Fruit fly (Drosophila melanogaster) whole organism, wandering third instar larva: Measurements from ENCODE around the gene Vajk2.

Experiments used
- Abd-B ChIP-seq: fragments of >200 bp; optimal IDR thresholded peaks from 2 replicates; lab custom pipeline; 2017; ENCODE audit warnings: missing biosample characterization, missing genetic modification characterization
- CG32264 ChIP-seq: fragments of 200-800 bp; sonication (Bioruptor generic); optimal IDR thresholded peaks from 2 replicates; lab custom pipeline; 2016; ENCODE audit warnings: missing biosample characterization, missing genetic modification characterization
- CG9705 ChIP-seq: fragments of 200-800 bp; sonication (Bioruptor generic); optimal IDR thresholded peaks from 2 replicates; lab custom pipeline; 2018; ENCODE audit warnings: missing biosample characterization, mild to moderate bottlenecking, missing genetic modification characterization
- Dfd ChIP-seq: fragments of >200 bp; optimal IDR thresholded peaks from 2 replicates; lab custom pipeline; 2017; ENCODE audit warnings: missing biosample characterization, missing genetic modification characterization
- Dif ChIP-seq: fragments of 200-275, 200-300 bp; sonication (Bioruptor generic); optimal IDR thresholded peaks from 2 replicates; lab custom pipeline; 2018; ENCODE audit warnings: missing biosample characterization, missing genetic modification characterization; ENCODE audit not compliant: partially characterized antibody
- HLH106 ChIP-seq: fragments of 200-800 bp; optimal IDR thresholded peaks from 3 replicates; lab custom pipeline; 2019; ENCODE audit warnings: missing biosample characterization, mild to moderate bottlenecking, missing genetic modification characterization, moderate library complexity
- Hnf4 ChIP-seq: fragments of 200-800 bp; sonication (Bioruptor generic); optimal IDR thresholded peaks from 2 replicates; lab custom pipeline; 2016; ENCODE audit warnings: missing biosample characterization, mild to moderate bottlenecking, missing genetic modification characterization
- Hr78 ChIP-seq: fragments of >200 bp; optimal IDR thresholded peaks from 2 replicates; lab custom pipeline; 2017; ENCODE audit warnings: missing biosample characterization, missing genetic modification characterization
- Hr83 ChIP-seq: fragments of 200-300 bp; sonication (Bioruptor generic); optimal IDR thresholded peaks from 2 replicates; lab custom pipeline; 2016; ENCODE audit warnings: missing biosample characterization, mild to moderate bottlenecking, missing genetic modification characterization, moderate library complexity; ENCODE audit not compliant: poor library complexity, severe bottlenecking
- Jra ChIP-seq: sonication (Bioruptor generic); optimal IDR thresholded peaks from 2 replicates; lab custom pipeline; 2016; ENCODE audit warnings: missing biosample characterization, missing genetic modification characterization
- Mio ChIP-seq: sonication (Bioruptor generic); optimal IDR thresholded peaks from 2 replicates; lab custom pipeline; 2016; ENCODE audit warnings: missing biosample characterization, missing genetic modification characterization
- Myc ChIP-seq: fragments of >200 bp; optimal IDR thresholded peaks from 2 replicates; lab custom pipeline; 2017
- N ChIP-seq: fragments of >200 bp; optimal IDR thresholded peaks from 2 replicates; lab custom pipeline; 2018; ENCODE audit warnings: missing biosample characterization, missing external identifiers, missing genetic modification characterization
- OdsH ChIP-seq: fragments of 200-800 bp; sonication (Bioruptor generic); optimal IDR thresholded peaks from 2 replicates; lab custom pipeline; 2016; ENCODE audit warnings: missing biosample characterization, mild to moderate bottlenecking, missing genetic modification characterization
- Rel ChIP-seq, 2 experiments: fragments of 200-800 bp; sonication (Bioruptor generic) in 1 of 2; optimal IDR thresholded peaks; 2 replicates in 1 of 2; 3 replicates in 1 of 2; lab custom pipeline; 2016 to 2019; ENCODE audit warnings: mild to moderate bottlenecking in 2 of 2, missing biosample characterization in 2 of 2, missing genetic modification characterization in 2 of 2, moderate library complexity in 1 of 2
- Sp1 ChIP-seq: fragments of 200-800 bp; sonication (Bioruptor generic); optimal IDR thresholded peaks from 3 replicates; lab custom pipeline; 2019; ENCODE audit warnings: missing biosample characterization, mild to moderate bottlenecking, missing genetic modification characterization, moderate library complexity
- Vsx2 ChIP-seq: fragments of 200-300, 225-300 bp; sonication (Bioruptor generic); optimal IDR thresholded peaks from 2 replicates; lab custom pipeline; 2018; ENCODE audit warnings: missing biosample characterization, missing genetic modification characterization; ENCODE audit not compliant: partially characterized antibody
- br ChIP-seq: fragments of 200-800 bp; sonication (Bioruptor generic); optimal IDR thresholded peaks from 2 replicates; lab custom pipeline; 2016; ENCODE audit warnings: missing biosample characterization, missing genetic modification characterization
- brk ChIP-seq: fragments of 200-800 bp; sonication (Bioruptor generic); optimal IDR thresholded peaks from 2 replicates; lab custom pipeline; 2016; ENCODE audit warnings: missing biosample characterization, mild to moderate bottlenecking, missing genetic modification characterization
- dmrt93B ChIP-seq: fragments of 200-800 bp; sonication (Bioruptor generic); optimal IDR thresholded peaks from 2 replicates; lab custom pipeline; 2018; ENCODE audit warnings: missing biosample characterization, mild to moderate bottlenecking, missing genetic modification characterization
- dsf ChIP-seq: sonication (Bioruptor generic); optimal IDR thresholded peaks from 2 replicates; lab custom pipeline; 2016; ENCODE audit warnings: missing biosample characterization, missing genetic modification characterization, borderline replicate concordance
- ey ChIP-seq: fragments of 200-800 bp; sonication (Bioruptor generic); optimal IDR thresholded peaks from 2 replicates; lab custom pipeline; 2016; ENCODE audit warnings: missing biosample characterization, missing genetic modification characterization
- foxo ChIP-seq, 2 experiments: fragments of 200-800 bp; sonication (Bioruptor generic); optimal IDR thresholded peaks; 2 replicates in 1 of 2; 3 replicates in 1 of 2; lab custom pipeline; 2016 to 2017; ENCODE audit warnings: missing biosample characterization in 2 of 2, missing genetic modification characterization in 2 of 2
- fru ChIP-seq: fragments of 200-800 bp; sonication (Bioruptor generic); optimal IDR thresholded peaks from 3 replicates; lab custom pipeline; 2016; ENCODE audit warnings: missing biosample characterization, mild to moderate bottlenecking, missing genetic modification characterization
- h ChIP-seq: fragments of 200-800 bp; sonication (Bioruptor generic); optimal IDR thresholded peaks from 3 replicates; lab custom pipeline; 2016; ENCODE audit warnings: missing biosample characterization, mild to moderate bottlenecking, missing genetic modification characterization
- jim ChIP-seq: fragments of 175-275, 200-325 bp; sonication (Bioruptor generic); optimal IDR thresholded peaks from 2 replicates; lab custom pipeline; 2016; ENCODE audit warnings: missing biosample characterization, mild to moderate bottlenecking, missing genetic modification characterization
- pan ChIP-seq: fragments of >200 bp; optimal IDR thresholded peaks from 2 replicates; lab custom pipeline; 2017
- psq ChIP-seq: fragments of 200-800 bp; sonication (Bioruptor generic); optimal IDR thresholded peaks from 3 replicates; lab custom pipeline; 2017; ENCODE audit warnings: missing biosample characterization, mild to moderate bottlenecking, missing genetic modification characterization, moderate library complexity
- rgr ChIP-seq: fragments of 200-800 bp; sonication (Bioruptor generic); optimal IDR thresholded peaks from 3 replicates; lab custom pipeline; 2016; ENCODE audit warnings: missing biosample characterization, mild to moderate bottlenecking, missing genetic modification characterization
- sage ChIP-seq: fragments of 200-800 bp; sonication (Bioruptor generic); optimal IDR thresholded peaks from 2 replicates; lab custom pipeline; 2016; ENCODE audit warnings: missing biosample characterization, mild to moderate bottlenecking, missing genetic modification characterization
- sv ChIP-seq: fragments of 200-800 bp; sonication (Bioruptor generic); optimal IDR thresholded peaks from 3 replicates; lab custom pipeline; 2016; ENCODE audit warnings: missing biosample characterization, missing genetic modification characterization
- tai ChIP-seq: sonication (Bioruptor generic); optimal IDR thresholded peaks from 2 replicates; lab custom pipeline; 2016; ENCODE audit warnings: missing biosample characterization, missing genetic modification characterization
- usp ChIP-seq: fragments of >200 bp; optimal IDR thresholded peaks from 2 replicates; lab custom pipeline; 2017; ENCODE audit warnings: missing biosample characterization, missing genetic modification characterization
- woc ChIP-seq: sonication (Bioruptor generic); optimal IDR thresholded peaks from 2 replicates; lab custom pipeline; 2016; ENCODE audit warnings: missing biosample characterization, mild to moderate bottlenecking, missing genetic modification characterization

Gene Vajk2

DNA sequence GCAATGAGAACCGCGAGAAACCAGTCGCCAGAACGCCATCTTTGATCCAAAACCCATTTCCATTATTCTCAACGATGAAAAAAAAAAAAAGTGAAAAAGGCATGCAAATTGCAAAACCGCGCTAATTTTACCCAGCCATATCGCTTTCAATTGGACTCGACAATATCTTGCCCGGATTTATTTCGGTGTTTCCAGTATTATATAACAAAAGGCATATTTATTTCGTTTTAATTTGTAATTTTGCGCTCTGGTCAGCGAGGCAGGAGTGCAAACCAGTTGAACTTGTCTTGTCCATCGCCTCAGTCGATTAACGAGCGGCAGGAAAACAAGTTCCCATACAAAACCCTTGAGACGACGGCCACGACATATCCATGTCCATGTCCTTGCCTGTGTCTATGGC lies 44.6 kb downstream of the Vajk2 start:
- no peak for TF ChIP-seq ey (GFP tag; lab: Kevin White, UChicago)
- TF ChIP-seq Myc (lab: Kevin White, UChicago): no peak
- TF ChIP-seq tai (GFP tag; lab: Kevin White, UChicago): no peak
- no peak for TF ChIP-seq Hr83 (GFP tag; lab: Kevin White, UChicago)

DNA sequence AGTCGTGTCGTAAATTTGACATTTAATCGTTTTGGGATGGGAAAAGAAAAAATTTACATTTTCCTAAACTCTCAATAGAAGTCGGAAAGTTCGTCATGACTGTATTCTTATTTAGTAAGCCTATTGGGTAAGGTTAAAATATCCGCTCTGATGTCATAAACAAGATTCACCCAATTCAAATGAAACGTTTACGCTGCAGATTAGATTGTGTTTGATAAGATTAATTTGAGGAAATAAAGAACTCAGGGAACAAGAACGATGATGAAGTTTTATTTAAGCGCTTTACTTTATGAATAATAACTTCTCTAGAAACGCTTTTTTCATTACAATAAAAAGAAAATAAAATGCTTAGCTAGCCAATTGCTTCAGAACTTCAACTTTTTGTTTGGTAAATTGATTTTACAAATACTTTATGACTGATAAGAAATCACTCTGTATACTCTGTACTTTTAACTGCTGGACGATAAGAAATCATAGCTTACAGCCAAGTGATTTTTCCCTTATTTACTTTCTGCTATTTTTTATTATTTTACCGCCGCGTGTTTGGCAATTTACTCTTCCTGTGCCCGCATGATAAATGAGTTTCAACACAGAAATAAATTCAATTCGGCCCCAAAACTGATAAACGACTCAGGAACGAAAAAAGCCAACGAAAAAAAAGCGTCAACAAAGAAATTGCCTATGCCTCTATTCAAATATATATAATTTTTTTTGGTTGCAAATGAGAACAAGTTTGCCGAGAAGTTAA lies 48.0 kb downstream of the Vajk2 start:
- no peak for TF ChIP-seq HLH106 (tag; lab: Kevin White, UChicago)
- no peak for TF ChIP-seq Jra (GFP tag; lab: Kevin White, UChicago)
- no peak for TF ChIP-seq N (GFP tag; lab: Kevin White, UChicago)
- TF ChIP-seq woc (GFP tag; lab: Kevin White, UChicago): no peak
- no peak for TF ChIP-seq dmrt93B (GFP tag; lab: Kevin White, UChicago)
- no peak for TF ChIP-seq psq (GFP tag; lab: Kevin White, UChicago)
- TF ChIP-seq Rel (GFP tag; optimal IDR thresholded peaks at IDR 0.05; lab: Kevin White, UChicago): no peak
- TF ChIP-seq Rel (tag; optimal IDR thresholded peaks at IDR 0.05; lab: Kevin White, UChicago): peak; percentile 2
- TF ChIP-seq Sp1 (GFP tag; lab: Kevin White, UChicago): peak; percentile 4
- no peak for TF ChIP-seq Myc (lab: Kevin White, UChicago)
- no peak for TF ChIP-seq Hr78 (GFP tag; lab: Kevin White, UChicago)
- no peak for TF ChIP-seq Dif
- TF ChIP-seq Mio (GFP tag; lab: Kevin White, UChicago): no peak
- TF ChIP-seq rgr: no peak
- no peak for TF ChIP-seq usp (GFP tag; lab: Kevin White, UChicago)
- peak; percentile 16 for TF ChIP-seq br
- peak; percentile 22 for TF ChIP-seq fru (GFP tag; lab: Kevin White, UChicago)

DNA sequence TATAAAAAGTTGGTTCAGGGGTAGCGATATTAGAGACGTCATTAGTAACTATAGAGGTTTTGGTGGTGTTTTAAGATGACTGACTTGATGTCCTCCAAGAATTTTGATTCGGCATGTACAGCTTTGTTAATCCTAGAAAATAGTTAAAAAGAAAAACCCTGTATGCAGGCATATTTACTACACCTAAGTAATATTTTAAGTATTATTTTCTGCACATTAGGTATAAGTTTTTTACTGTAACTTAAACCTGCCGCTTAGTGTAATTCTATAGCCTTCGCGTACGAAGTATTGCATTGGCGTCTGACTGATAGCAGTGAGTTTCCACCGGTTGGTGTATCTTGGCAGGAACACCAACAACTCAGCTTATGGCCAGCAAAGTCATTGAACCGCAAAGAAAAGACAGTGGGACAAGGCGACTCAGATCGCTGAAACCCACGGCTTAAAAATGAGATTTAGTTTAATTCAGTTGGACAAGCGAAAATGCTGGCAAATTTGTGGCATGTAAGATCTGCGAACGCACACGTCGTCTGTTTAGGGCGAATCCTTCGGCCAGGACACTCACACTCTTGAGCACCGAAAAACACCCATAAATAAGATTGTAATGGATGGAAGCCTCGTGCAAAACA lies 49.7 kb downstream of the Vajk2 start:
- TF ChIP-seq foxo (GFP tag; optimal IDR thresholded peaks at IDR 0.05; lab: Kevin White, UChicago): peak in 1 of 2 experiments; percentile 40
- TF ChIP-seq br: peak; percentile 4
- peak; percentile 4 for TF ChIP-seq h
- no peak for TF ChIP-seq brk
- peak; percentile 3 for TF ChIP-seq psq (GFP tag; lab: Kevin White, UChicago)
- no peak for TF ChIP-seq sv
- peak; percentile 20 for TF ChIP-seq fru (GFP tag; lab: Kevin White, UChicago)

DNA sequence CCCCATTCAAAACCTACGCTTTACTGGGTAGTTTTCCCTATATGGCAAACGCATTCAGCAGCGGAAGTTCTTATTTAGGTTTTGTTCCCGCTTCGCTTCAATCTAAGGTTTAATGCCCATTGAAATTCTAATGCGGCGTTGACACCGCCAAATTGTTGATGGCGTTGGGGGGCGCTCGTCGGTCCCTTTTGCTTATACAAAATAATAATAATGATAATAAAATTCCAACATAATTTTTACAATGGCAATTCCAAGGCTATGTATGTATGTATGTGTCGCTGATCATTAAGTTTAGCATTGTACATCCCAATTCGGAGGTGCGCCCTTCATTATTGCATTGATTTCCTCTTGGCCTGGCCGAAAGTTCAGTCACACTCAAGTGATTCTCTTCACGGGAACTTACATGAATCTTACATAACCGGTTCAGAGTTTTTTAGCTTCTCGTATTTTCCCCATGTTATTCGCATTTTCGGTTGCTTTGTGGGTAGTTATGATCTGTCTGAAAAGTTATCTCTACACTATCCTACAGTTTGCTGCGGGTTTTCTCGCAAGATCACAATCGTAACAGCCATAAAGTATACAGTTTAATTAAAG lies 50.3 kb downstream of the Vajk2 start:
- no peak for TF ChIP-seq Hr78 (GFP tag; lab: Kevin White, UChicago)
- TF ChIP-seq Hnf4 (GFP tag; lab: Kevin White, UChicago): no peak
- TF ChIP-seq Vsx2 (GFP tag; lab: Kevin White, UChicago): no peak
- no peak for TF ChIP-seq dsf (GFP tag; lab: Kevin White, UChicago)
- no peak for TF ChIP-seq fru (GFP tag; lab: Kevin White, UChicago)
- no peak for TF ChIP-seq CG32264 (GFP tag; lab: Kevin White, UChicago)
- TF ChIP-seq Dfd (GFP tag; lab: Kevin White, UChicago): no peak
- TF ChIP-seq CG9705 (GFP tag; lab: Kevin White, UChicago): no peak
- TF ChIP-seq jim (GFP tag; lab: Kevin White, UChicago): no peak
- no peak for TF ChIP-seq OdsH (GFP tag; lab: Kevin White, UChicago)
- no peak for TF ChIP-seq tai (GFP tag; lab: Kevin White, UChicago)
- no peak for TF ChIP-seq N (GFP tag; lab: Kevin White, UChicago)
- TF ChIP-seq woc (GFP tag; lab: Kevin White, UChicago): no peak
- TF ChIP-seq h: no peak
- TF ChIP-seq psq (GFP tag; lab: Kevin White, UChicago): no peak
- TF ChIP-seq pan (lab: Kevin White, UChicago): no peak
- no peak for TF ChIP-seq sage (GFP tag; lab: Kevin White, UChicago)
- TF ChIP-seq br: no peak
- TF ChIP-seq rgr: no peak
- TF ChIP-seq Abd-B (GFP tag; lab: Kevin White, UChicago): no peak
